Fruit fly (Drosophila melanogaster): ENCODE results near the gene CG5541.

The CG5541 gene

DNA sequence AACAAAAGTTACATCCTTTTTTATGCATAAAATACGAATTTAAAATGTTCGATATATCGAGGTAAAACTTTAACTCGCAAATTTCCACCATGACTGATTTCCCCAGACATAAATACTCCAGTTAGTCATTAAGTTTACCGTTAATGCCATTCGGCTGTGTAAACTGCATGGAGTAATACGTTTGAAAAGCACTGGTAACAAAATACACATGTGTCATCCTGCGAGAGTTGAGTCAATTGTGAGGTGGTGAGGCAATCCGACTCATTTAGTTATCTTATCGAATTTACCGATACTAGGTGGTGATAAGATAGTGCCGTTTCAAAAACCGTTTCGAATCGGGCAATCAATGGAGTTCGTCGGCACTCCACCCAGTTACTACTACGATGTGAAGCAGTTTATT lies 1.7 kb downstream of the CG5541 start:
- TF ChIP-seq CG7045 (GFP tag; optimal IDR thresholded peaks at IDR 0.05) (no peak), toe (GFP tag; optimal IDR thresholded peaks at IDR 0.05) (no peak), CG12768 (GFP tag; optimal IDR thresholded peaks at IDR 0.05) (no peak), CG5204 (GFP tag; optimal IDR thresholded peaks at IDR 0.05) (no peak), tj (GFP tag; optimal IDR thresholded peaks at IDR 0.05) (no peak), bab1 (GFP tag; optimal IDR thresholded peaks at IDR 0.05) (no peak), CG14711 (tag; optimal IDR thresholded peaks at IDR 0.05) (no peak), Hr96 (GFP tag; optimal IDR thresholded peaks at IDR 0.05) (no peak), CG7101 (tag; optimal IDR thresholded peaks at IDR 0.05) (no peak), CG33017 (tag; optimal IDR thresholded peaks at IDR 0.05) (no peak), CG11617 (GFP tag; optimal IDR thresholded peaks at IDR 0.05) (no peak), Mnt (GFP tag; optimal IDR thresholded peaks at IDR 0.05) (peak; percentile 28), cic (GFP tag; optimal IDR thresholded peaks at IDR 0.05) (peak; percentile 57), Clk (GFP tag; optimal IDR thresholded peaks at IDR 0.05) (no peak), Crg-1 (GFP tag; optimal IDR thresholded peaks at IDR 0.05) (no peak), cnc (optimal IDR thresholded peaks at IDR 0.05) (no peak), kay (GFP tag; ENCODE audit: borderline replicate concordance) (peak; percentile 69), CG1620 (GFP tag; optimal IDR thresholded peaks at IDR 0.05) (no peak), ovo (GFP tag; optimal IDR thresholded peaks at IDR 0.05) (peak; percentile 95), pad (GFP tag; optimal IDR thresholded peaks at IDR 0.05) (no peak)

DNA sequence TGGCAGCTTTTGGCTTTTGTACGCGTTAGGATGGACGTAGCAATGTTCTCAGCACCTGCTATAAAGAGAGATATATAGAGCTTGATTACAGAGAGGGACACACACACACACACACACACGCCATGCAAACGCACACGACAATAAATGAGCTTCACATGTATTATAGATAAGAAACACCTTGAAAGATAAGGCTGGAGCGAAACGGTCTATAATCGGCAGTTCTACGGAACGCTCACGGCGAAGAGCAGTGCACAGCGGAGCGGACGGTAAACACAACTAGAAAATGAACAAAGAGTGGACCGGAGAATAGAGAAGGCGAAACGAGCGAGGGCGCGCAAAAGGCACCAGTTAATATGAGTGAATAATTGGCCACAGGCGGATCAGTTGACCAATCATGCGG lies 4.8 kb downstream of the CG5541 start:
- peak; percentile 5 for TF ChIP-seq bab1 (GFP tag; optimal IDR thresholded peaks at IDR 0.05)
- peak; percentile 57 for TF ChIP-seq Mnt (GFP tag; optimal IDR thresholded peaks at IDR 0.05)
- TF ChIP-seq cic (GFP tag; optimal IDR thresholded peaks at IDR 0.05) = peak; percentile 50
- TF ChIP-seq CG7101 (tag; optimal IDR thresholded peaks at IDR 0.05) = no peak

- TF ChIP-seq kay (GFP tag; ENCODE audit: borderline replicate concordance) (no peak), CG7101 (tag; optimal IDR thresholded peaks at IDR 0.05) (no peak), Hr96 (GFP tag; optimal IDR thresholded peaks at IDR 0.05) (no peak), CG1620 (GFP tag; optimal IDR thresholded peaks at IDR 0.05) (no peak), Clk (GFP tag; optimal IDR thresholded peaks at IDR 0.05) (no peak), Mnt (GFP tag; optimal IDR thresholded peaks at IDR 0.05) (no peak), tj (GFP tag; optimal IDR thresholded peaks at IDR 0.05) (no peak), CG14711 (tag; optimal IDR thresholded peaks at IDR 0.05) (no peak), bab1 (GFP tag; optimal IDR thresholded peaks at IDR 0.05) (no peak), ovo (GFP tag; optimal IDR thresholded peaks at IDR 0.05) (no peak), cic (GFP tag; optimal IDR thresholded peaks at IDR 0.05) (no peak), cnc (optimal IDR thresholded peaks at IDR 0.05) (no peak), CG7045 (GFP tag; optimal IDR thresholded peaks at IDR 0.05) (no peak), CG5204 (GFP tag; optimal IDR thresholded peaks at IDR 0.05) (no peak), CG12768 (GFP tag; optimal IDR thresholded peaks at IDR 0.05) (no peak), Crg-1 (GFP tag; optimal IDR thresholded peaks at IDR 0.05) (no peak), toe (GFP tag; optimal IDR thresholded peaks at IDR 0.05) (no peak)
Measured at dm6 chrX:15062619-15063018, 18.7 kb downstream of the CG5541 start.

DNA sequence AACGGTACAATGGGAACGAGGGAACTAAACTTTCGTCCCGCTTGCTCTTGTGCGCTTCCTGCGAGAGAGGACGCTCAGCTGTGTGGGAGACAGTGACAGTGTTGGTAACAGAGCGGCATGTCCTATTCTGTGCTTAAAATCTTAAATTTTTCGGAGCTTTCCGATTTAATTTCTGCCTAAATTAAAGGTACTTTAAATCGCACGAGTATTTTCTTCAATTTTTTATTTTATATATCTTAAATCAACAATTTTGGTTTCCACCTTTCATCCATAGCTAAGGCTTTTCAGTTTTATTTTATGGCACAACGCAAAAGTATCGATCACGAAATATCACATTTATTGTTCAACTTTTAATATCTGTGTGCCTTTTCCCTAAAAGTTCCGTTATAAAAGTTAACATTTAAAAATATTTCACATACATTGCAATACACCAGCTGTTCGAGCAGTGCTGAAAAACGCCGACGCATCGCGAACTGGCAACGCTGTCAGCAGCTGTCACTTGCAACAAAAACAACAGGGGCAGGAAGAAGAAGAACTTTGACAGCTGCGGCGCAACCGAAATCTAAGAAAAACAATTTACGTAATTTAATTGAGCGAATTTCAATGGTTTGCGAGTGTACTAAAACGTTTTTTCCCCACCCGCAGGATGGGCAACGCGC lies 19.6 kb downstream of the CG5541 start, which contains the start of the genes hiw and ND-B18:
TSS of gene hiw (minus strand) at position 26 of the 659 bp plus-strand sequence.
TSS of gene ND-B18 (plus strand) at position 330 of the 659 bp plus-strand sequence.
- TF ChIP-seq ovo (GFP tag; optimal IDR thresholded peaks at IDR 0.05) (peak; percentile 42), CG33017 (tag; optimal IDR thresholded peaks at IDR 0.05) (no peak), CG7101 (tag; optimal IDR thresholded peaks at IDR 0.05) (peak; percentile 51), CG7045 (GFP tag; optimal IDR thresholded peaks at IDR 0.05) (no peak), cnc (optimal IDR thresholded peaks at IDR 0.05) (no peak), Crg-1 (GFP tag; optimal IDR thresholded peaks at IDR 0.05) (peak; percentile 74), bab1 (GFP tag; optimal IDR thresholded peaks at IDR 0.05) (peak; percentile 80), CG11617 (GFP tag; optimal IDR thresholded peaks at IDR 0.05) (peak; percentile 12), Mnt (GFP tag; optimal IDR thresholded peaks at IDR 0.05) (peak; percentile 53), CG14711 (tag; optimal IDR thresholded peaks at IDR 0.05) (peak; percentile 37), pad (GFP tag; optimal IDR thresholded peaks at IDR 0.05) (peak; percentile 60), CG1620 (GFP tag; optimal IDR thresholded peaks at IDR 0.05) (peak; percentile 74), tj (GFP tag; optimal IDR thresholded peaks at IDR 0.05) (peak; percentile 67), CG5204 (GFP tag; optimal IDR thresholded peaks at IDR 0.05) (peak; percentile 17), toe (GFP tag; optimal IDR thresholded peaks at IDR 0.05) (no peak)

DNA sequence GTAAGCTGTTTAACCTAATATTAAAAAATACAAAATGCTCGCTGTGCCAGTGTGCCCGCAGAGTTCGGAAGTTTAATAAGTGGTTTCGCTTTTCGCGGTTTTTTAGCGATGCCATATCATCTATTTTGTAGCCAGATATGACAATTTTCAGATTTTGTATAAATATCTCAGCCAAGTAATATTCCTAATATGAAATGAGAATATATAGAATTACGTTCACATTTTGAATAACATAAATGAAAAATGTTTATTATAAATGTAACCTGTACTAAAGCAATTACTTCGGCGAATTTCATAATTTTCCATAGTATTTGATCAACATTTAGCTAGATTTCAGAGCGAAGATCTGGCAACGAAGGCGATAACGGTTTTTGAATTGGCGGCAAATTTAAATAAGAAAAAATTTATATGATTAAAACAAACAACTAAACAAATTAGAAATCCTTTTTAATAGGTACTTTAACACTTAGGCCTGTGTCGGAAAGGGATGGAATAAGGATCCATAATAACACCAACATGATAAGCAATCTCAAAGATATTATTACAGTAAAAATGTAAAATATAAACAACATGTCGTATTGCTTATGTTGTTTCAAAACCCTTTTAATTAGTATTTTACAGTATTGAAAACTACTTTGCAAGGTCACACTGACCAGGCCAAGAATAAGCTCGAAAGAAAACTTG lies 22.6 kb downstream of the CG5541 start, which contains the start of the genes opm and dob:
TSS of gene opm (minus strand) at position 59 of the 684 bp plus-strand sequence.
TSS of gene dob (plus strand) at position 634 of the 684 bp plus-strand sequence.
- TF ChIP-seq CG5204 (GFP tag; optimal IDR thresholded peaks at IDR 0.05) = peak; percentile 1
- TF ChIP-seq CG1620 (GFP tag; optimal IDR thresholded peaks at IDR 0.05) = peak; percentile 27
- peak; percentile 14 for TF ChIP-seq Mnt (GFP tag; optimal IDR thresholded peaks at IDR 0.05)
- TF ChIP-seq CG7101 (tag; optimal IDR thresholded peaks at IDR 0.05) = no peak
- no peak for TF ChIP-seq Clk (GFP tag; optimal IDR thresholded peaks at IDR 0.05)
- peak; percentile 11 for TF ChIP-seq pad (GFP tag; optimal IDR thresholded peaks at IDR 0.05)
- TF ChIP-seq CG14711 (tag; optimal IDR thresholded peaks at IDR 0.05) = no peak
- TF ChIP-seq CG11617 (GFP tag; optimal IDR thresholded peaks at IDR 0.05) = peak; percentile 22
- peak; percentile 77 for TF ChIP-seq kay (GFP tag; ENCODE audit: borderline replicate concordance)

- peak; percentile 15 for TF ChIP-seq tj (GFP tag; optimal IDR thresholded peaks at IDR 0.05)
- TF ChIP-seq CG14711 (tag; optimal IDR thresholded peaks at IDR 0.05) = no peak
- TF ChIP-seq Mnt (GFP tag; optimal IDR thresholded peaks at IDR 0.05) = peak; percentile 19
- TF ChIP-seq CG12768 (GFP tag; optimal IDR thresholded peaks at IDR 0.05) = peak; percentile 29
Measured at dm6 chrX:15068537-15068936, 24.6 kb downstream of the CG5541 start.
